Worm (Caenorhabditis elegans) whole organism, midembryonic: ENCODE data around the gene F32D1.11.
A peak's percentile ranks its signal among the peaks of the same experiment; 100 is the strongest.

ENCODE experiments used
- T22C8.4 ChIP-seq: fragments of 200-800 bp; sonication (Bioruptor generic); IDR thresholded peaks from 2 replicates; pipeline ENCODE4 v1.3.6; 2022; ENCODE audit warnings: missing genetic modification characterization, missing compliant biosample characterization
- cog-1 ChIP-seq: sonication (generic microtip); optimal IDR thresholded peaks from 2 replicates; lab custom pipeline; 2016; ENCODE audit warnings: missing genetic modification characterization, missing compliant biosample characterization
- flt-1 ChIP-seq: fragments of 200-800 bp; sonication (Bioruptor generic); IDR thresholded peaks from 2 replicates; pipeline ENCODE4 v1.3.6; 2022; ENCODE audit warnings: missing genetic modification characterization, missing compliant biosample characterization
- klf-2 ChIP-seq: fragments of 200-800 bp; sonication (Bioruptor generic); conservative IDR thresholded peaks from 2 replicates; pipeline ENCODE4 v1.3.6; 2022; ENCODE audit warnings: missing genetic modification reagents, missing genetic modification characterization, missing compliant biosample characterization
- med-1 ChIP-seq: sonication (generic microtip); optimal IDR thresholded peaks from 2 replicates; lab custom pipeline; 2017; ENCODE audit warnings: missing genetic modification characterization, mild to moderate bottlenecking, missing compliant biosample characterization, antibody characterized with exemption, missing genetic modification reagents; ENCODE audit not compliant: insufficient read depth
- ref-1 ChIP-seq: fragments of 200-800 bp; sonication (Bioruptor generic); conservative IDR thresholded peaks from 2 replicates; pipeline ENCODE4 v1.3.6; 2022; ENCODE audit warnings: missing genetic modification reagents, missing genetic modification characterization, missing compliant biosample characterization
- tab-1 ChIP-seq: fragments of 200-800 bp; sonication (Bioruptor generic); IDR thresholded peaks from 2 replicates; pipeline ENCODE4 v1.3.6; 2022; ENCODE audit warnings: missing genetic modification characterization, missing compliant biosample characterization
- ztf-23 ChIP-seq: fragments of 200-800 bp; sonication (Bioruptor generic); IDR thresholded peaks from 2 replicates; pipeline ENCODE4 v1.3.6; 2022; ENCODE audit warnings: missing genetic modification reagents, missing genetic modification characterization, missing compliant biosample characterization
- ztf-29 ChIP-seq: fragments of 200-800 bp; sonication (Bioruptor generic); IDR thresholded peaks from 2 replicates; pipeline ENCODE4 v1.3.6; 2022; ENCODE audit warnings: missing genetic modification reagents, missing genetic modification characterization, missing compliant biosample characterization

Gene F32D1.11

DNA sequence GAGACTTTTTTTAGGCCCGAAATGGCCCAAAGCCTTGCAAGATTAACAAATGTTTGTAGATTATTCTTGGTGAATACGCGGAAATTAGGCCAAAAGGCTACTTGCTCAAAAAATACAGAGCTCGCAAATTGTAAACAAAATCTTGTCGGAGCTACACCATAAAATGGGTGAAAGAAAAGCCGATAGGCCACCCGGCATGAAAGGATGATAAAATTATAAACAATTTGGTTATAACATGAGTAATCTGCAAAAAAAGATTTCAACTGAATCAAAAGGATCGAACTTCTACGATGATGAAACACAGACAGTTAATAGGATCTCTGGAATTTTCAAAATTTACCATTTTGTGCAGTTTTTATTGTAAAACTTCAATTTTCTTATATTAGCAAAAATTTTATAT, 31.8 kb upstream of the F32D1.11 start:
- TF ChIP-seq ref-1 (GFP tag; lab: Robert Waterston, UW) (no peak), ztf-29 (GFP tag; lab: Robert Waterston, UW) (no peak), med-1 (GFP tag; lab: Kevin White, UChicago) (no peak), flt-1 (GFP tag; lab: Robert Waterston, UW) (no peak), T22C8.4 (GFP tag; lab: Robert Waterston, UW) (no peak), klf-2 (GFP tag; lab: Robert Waterston, UW) (no peak)

ce11 chrV:4396257-4396656, 29.9 kb upstream of the F32D1.11 start, which contains the start of gene F13A2.3:
TSS of gene F13A2.3 (minus strand) at chrV:4396357.
- no peak for TF ChIP-seq T22C8.4 (GFP tag; lab: Robert Waterston, UW)
- no peak for TF ChIP-seq flt-1 (GFP tag; lab: Robert Waterston, UW)
- no peak for TF ChIP-seq ref-1 (GFP tag; lab: Robert Waterston, UW)
- TF ChIP-seq ztf-29 (GFP tag; lab: Robert Waterston, UW), result no peak
- no peak for TF ChIP-seq med-1 (GFP tag; lab: Kevin White, UChicago)
- no peak for TF ChIP-seq cog-1 (tag; lab: Kevin White, UChicago)

- TF ChIP-seq tab-1 (GFP tag; lab: Robert Waterston, UW), result no peak
- TF ChIP-seq ztf-23 (GFP tag; lab: Robert Waterston, UW), result no peak
- no peak for TF ChIP-seq med-1 (GFP tag; lab: Kevin White, UChicago)
- no peak for TF ChIP-seq ref-1 (GFP tag; lab: Robert Waterston, UW)
- no peak for TF ChIP-seq ztf-29 (GFP tag; lab: Robert Waterston, UW)
- TF ChIP-seq flt-1 (GFP tag; lab: Robert Waterston, UW), result no peak
- no peak for TF ChIP-seq T22C8.4 (GFP tag; lab: Robert Waterston, UW)
- TF ChIP-seq cog-1 (tag; lab: Kevin White, UChicago), result no peak
- no peak for TF ChIP-seq klf-2 (GFP tag; lab: Robert Waterston, UW)
These were observed 21.6 kb upstream of the F32D1.11 start for ce11 chrV:4387916-4388315.

ce11 chrV:4387402-4387801, 21.1 kb upstream of the F32D1.11 start, which contains the start of gene F13A2.9:
TSS of gene F13A2.9 (minus strand) at chrV:4387502.
- no peak for TF ChIP-seq ztf-29 (GFP tag; lab: Robert Waterston, UW)
- no peak for TF ChIP-seq tab-1 (GFP tag; lab: Robert Waterston, UW)
- no peak for TF ChIP-seq T22C8.4 (GFP tag; lab: Robert Waterston, UW)
- TF ChIP-seq cog-1 (tag; lab: Kevin White, UChicago), result no peak
- no peak for TF ChIP-seq med-1 (GFP tag; lab: Kevin White, UChicago)
- TF ChIP-seq klf-2 (GFP tag; lab: Robert Waterston, UW), result no peak
- TF ChIP-seq flt-1 (GFP tag; lab: Robert Waterston, UW), result no peak
- no peak for TF ChIP-seq ztf-23 (GFP tag; lab: Robert Waterston, UW)
- TF ChIP-seq ref-1 (GFP tag; lab: Robert Waterston, UW), result no peak

DNA sequence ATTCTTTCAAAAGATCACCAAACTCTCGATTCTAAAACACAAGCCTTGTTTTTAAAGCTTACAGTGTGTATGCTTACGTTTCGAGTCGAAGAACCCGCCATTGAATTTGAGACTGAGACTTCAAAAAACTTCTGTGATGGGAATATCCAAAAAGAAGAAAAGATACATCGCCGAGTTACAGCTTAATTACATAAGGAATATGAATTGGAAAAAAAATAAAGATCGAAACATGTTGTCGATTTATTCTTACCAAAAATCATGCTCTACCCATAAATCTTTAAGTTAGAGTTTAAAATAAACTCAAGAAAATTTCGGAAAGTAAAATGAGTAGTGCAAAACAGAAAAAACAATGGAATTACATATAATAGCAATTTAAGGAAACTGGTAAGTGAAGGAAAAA, 19.8 kb upstream of the F32D1.11 start, which contains the start of gene F13A2.10:
F13A2.10 (minus strand) TSS at position 101 of the 400 bp plus-strand sequence.
- TF ChIP-seq med-1 (GFP tag; lab: Kevin White, UChicago) (no peak), ztf-29 (GFP tag; lab: Robert Waterston, UW) (no peak), flt-1 (GFP tag; lab: Robert Waterston, UW) (no peak), ref-1 (GFP tag; lab: Robert Waterston, UW) (no peak), ztf-23 (GFP tag; lab: Robert Waterston, UW) (no peak), tab-1 (GFP tag; lab: Robert Waterston, UW) (no peak), cog-1 (tag; lab: Kevin White, UChicago) (no peak), T22C8.4 (GFP tag; lab: Robert Waterston, UW) (no peak), klf-2 (GFP tag; lab: Robert Waterston, UW) (no peak)

DNA sequence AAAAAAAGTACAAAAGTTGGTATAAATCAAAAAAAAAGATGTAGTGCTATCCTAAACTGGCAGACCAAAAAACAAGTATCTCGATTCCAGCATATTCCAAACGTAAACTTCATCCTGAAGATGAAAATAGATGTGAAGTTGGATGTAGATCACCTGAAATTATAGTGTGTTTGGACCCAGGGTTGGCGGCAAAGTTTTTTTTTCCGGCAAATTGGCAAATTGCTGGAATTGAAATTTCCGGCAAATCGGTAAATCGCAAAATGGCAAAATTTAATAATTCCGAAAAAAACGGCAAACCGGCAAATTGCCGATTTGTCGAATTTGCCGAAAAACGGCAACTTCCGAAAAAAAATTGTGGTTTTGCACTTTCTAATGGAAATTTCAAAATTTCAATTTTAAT, 18.1 kb upstream of the F32D1.11 start, which contains the start of gene F13A2.2:
F13A2.2 (minus strand) TSS at position 101 of the 400 bp plus-strand sequence.
- TF ChIP-seq ztf-23 (GFP tag; lab: Robert Waterston, UW), result no peak
- TF ChIP-seq flt-1 (GFP tag; lab: Robert Waterston, UW), result no peak
- no peak for TF ChIP-seq med-1 (GFP tag; lab: Kevin White, UChicago)
- TF ChIP-seq tab-1 (GFP tag; lab: Robert Waterston, UW), result no peak
- TF ChIP-seq ztf-29 (GFP tag; lab: Robert Waterston, UW), result no peak
- no peak for TF ChIP-seq klf-2 (GFP tag; lab: Robert Waterston, UW)
- no peak for TF ChIP-seq cog-1 (tag; lab: Kevin White, UChicago)
- TF ChIP-seq ref-1 (GFP tag; lab: Robert Waterston, UW), result no peak
- TF ChIP-seq T22C8.4 (GFP tag; lab: Robert Waterston, UW), result no peak

- TF ChIP-seq ref-1 (GFP tag; lab: Robert Waterston, UW) (no peak), ztf-29 (GFP tag; lab: Robert Waterston, UW) (no peak), flt-1 (GFP tag; lab: Robert Waterston, UW) (no peak), med-1 (GFP tag; lab: Kevin White, UChicago) (no peak), cog-1 (tag; lab: Kevin White, UChicago) (no peak), T22C8.4 (GFP tag; lab: Robert Waterston, UW) (no peak), ztf-23 (GFP tag; lab: Robert Waterston, UW) (no peak), klf-2 (GFP tag; lab: Robert Waterston, UW) (no peak), tab-1 (GFP tag; lab: Robert Waterston, UW) (no peak)
These were observed 16.0 kb upstream of the F32D1.11 start, which contains the start of gene F13A2.1 for ce11 chrV:4382298-4382697. TSS of gene F13A2.1 (minus strand) at chrV:4382398.

DNA sequence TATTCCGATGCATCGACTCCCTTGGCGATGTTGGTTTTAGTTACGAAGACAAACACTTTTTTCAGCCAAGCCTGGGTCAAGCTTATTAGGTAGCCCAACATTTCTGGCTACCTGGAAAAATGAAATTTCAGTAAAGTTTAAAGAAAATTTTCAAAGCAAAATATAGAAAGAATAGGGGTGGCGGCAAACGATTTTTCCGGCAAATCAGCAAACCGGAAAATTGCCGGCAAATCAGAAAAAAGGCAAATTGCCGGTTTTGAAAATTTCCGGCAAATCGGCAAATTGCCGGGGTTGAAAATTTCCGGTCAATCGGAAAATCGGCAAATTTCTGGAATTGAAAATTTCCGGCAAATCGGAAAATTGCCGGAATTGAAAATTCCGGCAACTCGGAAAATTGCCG, 11.3 kb upstream of the F32D1.11 start, which contains the start of gene F32D1.8:
F32D1.8 (minus strand) TSS at position 101 of the 400 bp plus-strand sequence.
- TF ChIP-seq cog-1 (tag; lab: Kevin White, UChicago) (no peak), ztf-23 (GFP tag; lab: Robert Waterston, UW) (0 out of 2 replicates have a peak, but pooled peaks have one; percentile 17)
